Worm (Caenorhabditis elegans) whole organism, L4/young adult: ENCODE data around the gene sek-3.

ENCODE experiments used
- W03F9.2 ChIP-seq: fragments of 150-350 bp; optimal IDR thresholded peaks from 2 replicates; lab custom pipeline; 2014; ENCODE audit warnings: missing biosample characterization, missing genetic modification characterization
- dao-5 ChIP-seq: sonication (generic microtip); optimal IDR thresholded peaks from 2 replicates; lab custom pipeline; 2016; ENCODE audit warnings: missing genotype, missing genetic modification characterization, moderate library complexity, missing compliant biosample characterization
- him-1 ChIP-seq: sonication (generic microtip); optimal IDR thresholded peaks from 2 replicates; lab custom pipeline; 2016; ENCODE audit warnings: missing genotype, missing genetic modification reagents, missing genetic modification characterization, missing compliant biosample characterization

sek-3 gene

ce11 chrX:5017591-5017990, at the start of gene sek-3:
sek-3 (plus strand) TSS chrX:5017891.
- TF ChIP-seq dao-5 (tag; lab: Kevin White, UChicago) = no peak
- TF ChIP-seq W03F9.2 = no peak
- TF ChIP-seq him-1 = no peak

DNA sequence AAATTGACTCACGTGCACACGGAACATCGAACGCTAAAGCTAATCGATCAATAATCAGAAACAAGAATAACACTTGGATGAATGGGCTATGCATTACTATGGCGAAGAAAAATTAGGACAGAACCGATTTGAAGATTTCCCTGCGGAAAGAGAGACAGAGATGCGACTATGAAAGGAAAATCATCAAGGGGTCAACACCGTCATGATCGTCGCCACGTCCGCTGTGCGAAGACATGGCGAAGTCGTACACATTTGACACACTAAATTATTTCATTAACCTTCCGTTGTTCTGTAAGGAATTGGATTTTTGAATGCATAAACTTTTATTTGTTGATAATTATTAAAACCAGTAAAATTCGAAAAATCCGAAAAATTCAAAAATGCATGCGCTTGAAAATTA, 48.5 kb upstream of the sek-3 start, which contains the start of gene M03F4.6:
Gene M03F4.6 (minus strand): TSS at position 101 of the 400 bp plus-strand sequence.
- TF ChIP-seq W03F9.2 (no peak), dao-5 (tag; lab: Kevin White, UChicago) (no peak), him-1 (no peak)

DNA sequence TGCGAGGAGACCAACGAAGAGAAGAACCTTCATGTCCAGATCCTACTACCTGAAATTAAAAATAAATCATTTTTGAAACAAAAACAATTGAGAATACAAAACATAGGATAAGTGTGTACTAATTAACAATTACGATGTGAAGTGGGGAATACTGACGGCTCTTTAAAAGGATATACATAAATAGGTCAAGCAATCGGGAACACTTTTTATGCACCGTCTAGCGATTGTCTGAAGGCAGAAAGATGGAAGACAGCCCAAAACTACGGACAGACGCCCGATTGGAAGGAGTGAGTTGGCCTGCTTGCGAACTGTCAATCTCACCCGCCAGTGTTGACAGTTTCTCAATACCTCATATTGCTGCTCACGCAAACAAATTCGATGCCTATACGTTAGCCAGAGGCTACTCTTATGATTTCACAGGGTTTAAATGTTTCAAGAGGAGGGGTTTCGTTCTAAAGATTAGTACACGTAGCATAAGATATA, 46.8 kb upstream of the sek-3 start, which contains the start of gene calu-1:
Gene calu-1 (minus strand): TSS at position 51 of the 483 bp plus-strand sequence.
- TF ChIP-seq him-1 (no peak), W03F9.2 (no peak), dao-5 (tag; lab: Kevin White, UChicago) (no peak)

DNA sequence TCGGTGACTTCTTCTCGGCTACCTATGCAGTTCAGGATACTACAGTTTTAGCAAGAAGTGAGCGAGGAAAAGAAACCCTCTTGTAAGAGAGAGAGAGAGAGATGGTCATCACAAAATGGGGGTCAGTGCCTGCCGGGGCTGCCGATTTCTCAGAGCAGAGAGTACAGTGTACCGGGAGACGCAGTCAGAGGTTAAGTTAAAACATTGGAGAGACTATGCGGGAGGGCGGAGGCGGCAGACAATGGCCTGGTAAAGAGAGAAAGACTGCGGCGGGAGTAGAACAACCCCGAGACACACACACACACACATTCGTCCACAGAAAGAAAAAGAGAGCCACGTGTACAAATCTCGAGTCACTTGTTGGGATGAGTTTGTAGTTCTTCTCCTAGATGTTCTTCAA, 46.3 kb upstream of the sek-3 start:
- TF ChIP-seq him-1 = no peak
- no peak for TF ChIP-seq dao-5 (tag; lab: Kevin White, UChicago)
- TF ChIP-seq W03F9.2 = no peak

- no peak for TF ChIP-seq dao-5 (tag; lab: Kevin White, UChicago)
- no peak for TF ChIP-seq him-1
- TF ChIP-seq W03F9.2 = no peak
These were observed 45.6 kb upstream of the sek-3 start for ce11 chrX:4972039-4972581.

- no peak for TF ChIP-seq W03F9.2
- TF ChIP-seq dao-5 (tag; lab: Kevin White, UChicago) = no peak
- TF ChIP-seq him-1 = no peak
These were observed 43.2 kb upstream of the sek-3 start for ce11 chrX:4974486-4974885.

DNA sequence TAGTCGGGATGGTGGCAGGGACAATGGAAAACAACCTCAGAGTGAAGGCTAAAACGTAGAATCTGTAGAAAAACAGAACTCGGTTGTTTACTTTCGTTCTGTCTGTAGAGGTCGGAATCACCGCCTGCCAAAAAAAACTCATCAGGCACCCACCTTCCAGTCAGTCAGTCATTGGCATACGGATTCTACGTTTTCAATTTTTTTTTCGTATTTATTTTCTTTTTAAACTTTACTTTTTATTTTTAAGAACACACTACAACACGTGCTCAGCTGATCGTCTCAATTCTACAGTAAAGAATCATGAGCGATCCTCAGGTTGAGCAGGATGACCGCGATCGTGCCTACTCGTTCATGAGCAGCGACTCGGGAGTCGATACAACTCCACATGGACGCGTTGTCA, 41.2 kb upstream of the sek-3 start, which contains the start of gene lfi-1:
Gene lfi-1 (plus strand): TSS at position 301 of the 400 bp plus-strand sequence.
- no peak for TF ChIP-seq him-1
- no peak for TF ChIP-seq W03F9.2
- TF ChIP-seq dao-5 (tag; lab: Kevin White, UChicago) = no peak

- TF ChIP-seq dao-5 (tag; lab: Kevin White, UChicago) (no peak), W03F9.2 (no peak), him-1 (no peak)
These were observed 39.6 kb upstream of the sek-3 start for ce11 chrX:4978103-4978502.

ce11 chrX:4979060-4979459, 38.6 kb upstream of the sek-3 start:
- TF ChIP-seq dao-5 (tag; lab: Kevin White, UChicago) (no peak), him-1 (no peak), W03F9.2 (no peak)

ce11 chrX:4981059-4981458, 36.6 kb upstream of the sek-3 start:
- TF ChIP-seq W03F9.2 (no peak), him-1 (no peak), dao-5 (tag; lab: Kevin White, UChicago) (no peak)

- no peak for TF ChIP-seq dao-5 (tag; lab: Kevin White, UChicago)
- TF ChIP-seq W03F9.2 = no peak
- no peak for TF ChIP-seq him-1
These were observed 36.1 kb upstream of the sek-3 start for ce11 chrX:4981579-4981978.

DNA sequence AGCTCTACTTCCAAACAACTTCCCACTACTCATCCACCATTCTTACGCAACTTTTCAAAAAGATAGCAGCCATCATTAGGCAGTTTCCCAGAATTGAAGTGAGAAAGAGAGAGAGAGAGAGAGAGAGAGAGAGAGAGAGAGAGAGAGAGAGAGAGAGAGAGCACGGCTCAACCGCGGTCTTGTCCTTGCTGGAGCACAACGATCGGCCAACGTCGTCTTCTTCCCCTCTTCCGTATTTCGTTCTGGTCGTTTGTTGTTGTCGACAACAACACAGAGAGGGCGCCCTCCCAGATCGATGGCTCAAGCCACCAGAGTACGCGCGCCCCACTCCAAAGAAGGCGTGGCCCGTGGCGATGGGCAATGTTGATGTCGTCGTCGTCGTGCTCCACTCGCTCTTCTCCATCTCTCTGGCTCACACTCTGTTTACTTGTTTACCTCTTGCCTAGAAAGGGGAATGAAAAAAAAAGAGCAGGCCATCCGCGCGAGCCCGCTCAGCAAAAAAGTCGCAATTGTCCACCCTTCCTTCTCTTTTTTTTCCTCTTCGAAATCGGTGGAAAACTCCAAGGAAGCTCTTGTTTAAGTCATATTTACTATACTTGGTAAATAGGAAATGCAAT, 35.6 kb upstream of the sek-3 start:
- no peak for TF ChIP-seq W03F9.2
- no peak for TF ChIP-seq dao-5 (tag; lab: Kevin White, UChicago)
- peak; percentile 74 for TF ChIP-seq him-1

- TF ChIP-seq W03F9.2 (no peak), him-1 (no peak), dao-5 (tag; lab: Kevin White, UChicago) (no peak)
These were observed 31.3 kb upstream of the sek-3 start for ce11 chrX:4986354-4986753.

- TF ChIP-seq dao-5 (tag; lab: Kevin White, UChicago) (no peak), him-1 (no peak), W03F9.2 (no peak)
These were observed 30.1 kb upstream of the sek-3 start for ce11 chrX:4987617-4988016.

- TF ChIP-seq him-1 (no peak), W03F9.2 (no peak), dao-5 (tag; lab: Kevin White, UChicago) (no peak)
These were observed 25.2 kb upstream of the sek-3 start for ce11 chrX:4992523-4992922.
